Worm (Caenorhabditis elegans) whole organism, early embryonic: ENCODE measurements around the gene C05B5.12.

Experiments used
- B0310.2 ChIP-seq: sonication (generic microtip); optimal IDR thresholded peaks from 2 replicates; lab custom pipeline; 2016; ENCODE audit warnings: mild to moderate bottlenecking, missing genetic modification characterization, missing compliant biosample characterization
- ama-1 ChIP-seq: fragments of 150-350 bp; optimal IDR thresholded peaks from 2 replicates; lab custom pipeline; 2014
- ceh-13 ChIP-seq: fragments of 200-800 bp; sonication (Bioruptor generic); optimal IDR thresholded peaks from 2 replicates; lab custom pipeline; 2018; ENCODE audit warnings: mild to moderate bottlenecking, missing genetic modification characterization, missing compliant biosample characterization
- flt-1 ChIP-seq: fragments of 200-800 bp; sonication (Bioruptor generic); IDR thresholded peaks from 2 replicates; pipeline ENCODE4 v1.3.6; 2022; ENCODE audit warnings: missing genetic modification characterization, missing compliant biosample characterization
- hmbx-1 ChIP-seq: sonication (generic microtip); optimal IDR thresholded peaks from 2 replicates; lab custom pipeline; 2016; ENCODE audit warnings: mild to moderate bottlenecking, missing genetic modification characterization, missing compliant biosample characterization
- pes-1 ChIP-seq: fragments of 200-800 bp; sonication (Bioruptor generic); IDR thresholded peaks from 2 replicates; pipeline ENCODE4 v1.3.6; 2022; ENCODE audit warnings: missing genetic modification reagents, missing genetic modification characterization, missing compliant biosample characterization
- scrt-1 ChIP-seq: fragments of 200-800 bp; sonication (Bioruptor generic); IDR thresholded peaks from 2 replicates; pipeline ENCODE4 v1.3.6; 2022; ENCODE audit warnings: missing genetic modification characterization, missing compliant biosample characterization

DNA sequence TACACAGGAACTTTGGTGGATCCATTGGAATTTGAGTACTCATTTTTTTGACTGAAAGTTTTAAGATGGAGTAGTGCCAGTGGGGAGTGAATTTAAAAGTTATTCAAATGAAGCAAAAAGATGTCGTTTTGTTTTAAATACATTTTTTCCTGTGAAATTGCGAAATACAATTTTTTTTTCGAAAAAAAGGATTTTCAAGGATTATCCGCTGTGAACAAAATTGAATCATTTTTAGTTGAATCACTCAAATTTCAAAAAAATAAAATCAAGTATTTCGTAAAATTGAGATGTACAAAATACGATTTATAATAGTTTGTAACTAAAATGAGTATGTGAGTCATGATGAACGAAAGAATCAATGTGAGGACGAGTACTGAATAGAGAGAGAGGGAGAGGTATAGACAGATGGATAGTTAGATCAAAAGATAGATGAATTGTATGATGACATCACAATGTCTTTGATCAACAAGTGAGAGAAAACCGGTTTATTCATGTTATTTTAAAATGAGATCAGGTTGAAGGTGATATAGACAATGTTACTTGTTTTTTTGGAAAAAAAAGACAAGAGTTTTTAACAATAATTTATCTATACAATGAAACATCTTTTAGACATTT, 19.7 kb downstream of the C05B5.12 start, which contains the start of gene C05B5.8:
- TF ChIP-seq ama-1 (lab: Kevin White, UChicago) (no peak), scrt-1 (GFP tag; lab: Robert Waterston, UW) (no peak), B0310.2 (no peak), pes-1 (GFP tag; lab: Robert Waterston, UW) (no peak), hmbx-1 (tag; lab: Kevin White, UChicago) (no peak), ceh-13 (GFP tag; lab: Kevin White, UChicago) (no peak), flt-1 (GFP tag; lab: Robert Waterston, UW) (no peak)
